Worm (Caenorhabditis elegans): ENCODE results near the gene ptp-1.

Gene ptp-1

ce11 chrIII:3619621-3620261 is 29.2 kb downstream of the ptp-1 start (continued):
- TF ChIP-seq ztf-3 (GFP tag; optimal IDR thresholded peaks at IDR 0.05) (no peak), rec-8 (tag; optimal IDR thresholded peaks at IDR 0.05) (no peak), ZK185.1 (tag; optimal IDR thresholded peaks at IDR 0.05; ENCODE audit: poor library complexity, severe bottlenecking) (no peak), ztf-6 (GFP tag; IDR thresholded peaks at IDR 0.05) (no peak), lin-35 (GFP tag; optimal IDR thresholded peaks at IDR 0.05) (no peak), B0019.2 (GFP tag; conservative IDR thresholded peaks at IDR 0.05) (no peak), ekl-4 (GFP tag; IDR thresholded peaks at IDR 0.05) (no peak), nfya-2 (GFP tag; IDR thresholded peaks at IDR 0.05) (no peak), nhr-90 (tag; optimal IDR thresholded peaks at IDR 0.05) (no peak), F55B11.4 (tag; optimal IDR thresholded peaks at IDR 0.05; ENCODE audit: borderline replicate concordance, insufficient read depth) (no peak), atf-7 (tag; optimal IDR thresholded peaks at IDR 0.05) (no peak), ztf-18 (tag; optimal IDR thresholded peaks at IDR 0.05) (peak; percentile 13), somi-1 (GFP tag; optimal IDR thresholded peaks at IDR 0.05) (no peak), madf-6 (GFP tag; IDR thresholded peaks at IDR 0.05) (no peak), athp-1 (tag; optimal IDR thresholded peaks at IDR 0.05) (no peak), ets-4 (GFP tag; optimal IDR thresholded peaks at IDR 0.05) (no peak), tlf-1 (GFP tag; optimal IDR thresholded peaks at IDR 0.05) (no peak), let-607 (tag; optimal IDR thresholded peaks at IDR 0.05) (no peak), aptf-3 (GFP tag; IDR thresholded peaks at IDR 0.05) (no peak), sea-2 (GFP tag; IDR thresholded peaks at IDR 0.05) (no peak), unc-62 (GFP tag; optimal IDR thresholded peaks at IDR 0.05) (no peak), F52B5.7 (tag; optimal IDR thresholded peaks at IDR 0.05) (no peak), dox-1 (GFP tag; IDR thresholded peaks at IDR 0.05) (peak; percentile 50; the same call in 1 of the 2 replicates), egl-18 (GFP tag; IDR thresholded peaks at IDR 0.05) (no peak), Y56A3A.18 (GFP tag; IDR thresholded peaks at IDR 0.05) (no peak), T26A5.8 (tag; optimal IDR thresholded peaks at IDR 0.05) (no peak), cebp-2 (GFP tag; IDR thresholded peaks at IDR 0.05) (no peak), ceh-27 (GFP tag; optimal IDR thresholded peaks at IDR 0.05) (no peak), B0261.1 (tag; optimal IDR thresholded peaks at IDR 0.05) (no peak), lir-1 (GFP tag; conservative IDR thresholded peaks at IDR 0.05) (no peak), efl-1 (GFP tag; optimal IDR thresholded peaks at IDR 0.05) (no peak), dpff-1 (tag; optimal IDR thresholded peaks at IDR 0.05) (no peak)

DNA sequence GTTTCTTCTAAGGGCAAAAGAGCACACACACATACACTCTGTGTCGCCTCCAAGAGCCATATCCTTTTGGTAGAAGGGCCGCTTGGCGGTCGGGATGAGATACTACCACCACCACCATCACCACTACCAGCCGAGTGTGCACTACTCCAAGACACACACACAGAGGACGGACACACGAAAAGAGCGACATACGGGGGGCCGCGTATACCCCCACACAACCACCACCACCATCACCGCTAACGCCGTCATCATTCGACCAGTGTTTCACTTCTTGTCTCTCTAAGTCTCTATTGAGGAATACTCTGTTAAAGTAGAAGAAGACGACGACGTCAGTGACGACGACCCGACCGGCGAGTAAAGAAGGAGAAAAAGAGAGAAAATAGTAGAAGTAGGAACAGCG is 30.1 kb downstream of the ptp-1 start:
- TF ChIP-seq madf-10 (tag; optimal IDR thresholded peaks at IDR 0.05) = no peak
- TF ChIP-seq ama-1 (optimal IDR thresholded peaks at IDR 0.05) = no peak
- no peak for TF ChIP-seq ama-1 (GFP tag; optimal IDR thresholded peaks at IDR 0.05)
- no peak for TF ChIP-seq mel-28 (tag; optimal IDR thresholded peaks at IDR 0.05; ENCODE audit: borderline replicate concordance)
- TF ChIP-seq ZK185.1 (tag; optimal IDR thresholded peaks at IDR 0.05; ENCODE audit: poor library complexity, severe bottlenecking) = no peak
- TF ChIP-seq hlh-12 (tag; optimal IDR thresholded peaks at IDR 0.05) = no peak
- TF ChIP-seq lin-35 (GFP tag; optimal IDR thresholded peaks at IDR 0.05) = no peak
- no peak for TF ChIP-seq ztf-6 (GFP tag; IDR thresholded peaks at IDR 0.05)
- no peak for TF ChIP-seq hrde-1 (tag; optimal IDR thresholded peaks at IDR 0.05; ENCODE audit: borderline replicate concordance)
- TF ChIP-seq ceh-27 (GFP tag; optimal IDR thresholded peaks at IDR 0.05) = peak; percentile 39
- no peak for TF ChIP-seq efl-1 (GFP tag; optimal IDR thresholded peaks at IDR 0.05)
- no peak for TF ChIP-seq ztf-3 (GFP tag; optimal IDR thresholded peaks at IDR 0.05)
- TF ChIP-seq bed-2 (GFP tag; IDR thresholded peaks at IDR 0.05) = no peak
- TF ChIP-seq gei-17 (GFP tag; optimal IDR thresholded peaks at IDR 0.05) = no peak
- no peak for TF ChIP-seq ceh-100 (GFP tag; IDR thresholded peaks at IDR 0.05)
- TF ChIP-seq rpc-1 (optimal IDR thresholded peaks at IDR 0.05) = no peak
- TF ChIP-seq rpc-1 (tag; optimal IDR thresholded peaks at IDR 0.05) = no peak
- TF ChIP-seq sea-2 (GFP tag; IDR thresholded peaks at IDR 0.05) = no peak
- no peak for TF ChIP-seq lsl-1 (GFP tag; optimal IDR thresholded peaks at IDR 0.05)
- TF ChIP-seq snpc-1.1 (tag; optimal IDR thresholded peaks at IDR 0.05; ENCODE audit: insufficient read depth) = no peak
- TF ChIP-seq mes-4 (tag; optimal IDR thresholded peaks at IDR 0.05) = no peak
- TF ChIP-seq let-526 (GFP tag; IDR thresholded peaks at IDR 0.05) = 0 out of 2 replicates have a peak, but pooled peaks have one; percentile 9
- TF ChIP-seq ekl-4 (GFP tag; IDR thresholded peaks at IDR 0.05) = no peak
- TF ChIP-seq akir-1 (GFP tag; optimal IDR thresholded peaks at IDR 0.05) = no peak
